Fruit fly (Drosophila melanogaster): ENCODE data around the gene MKP-4.

The MKP-4 gene

DNA sequence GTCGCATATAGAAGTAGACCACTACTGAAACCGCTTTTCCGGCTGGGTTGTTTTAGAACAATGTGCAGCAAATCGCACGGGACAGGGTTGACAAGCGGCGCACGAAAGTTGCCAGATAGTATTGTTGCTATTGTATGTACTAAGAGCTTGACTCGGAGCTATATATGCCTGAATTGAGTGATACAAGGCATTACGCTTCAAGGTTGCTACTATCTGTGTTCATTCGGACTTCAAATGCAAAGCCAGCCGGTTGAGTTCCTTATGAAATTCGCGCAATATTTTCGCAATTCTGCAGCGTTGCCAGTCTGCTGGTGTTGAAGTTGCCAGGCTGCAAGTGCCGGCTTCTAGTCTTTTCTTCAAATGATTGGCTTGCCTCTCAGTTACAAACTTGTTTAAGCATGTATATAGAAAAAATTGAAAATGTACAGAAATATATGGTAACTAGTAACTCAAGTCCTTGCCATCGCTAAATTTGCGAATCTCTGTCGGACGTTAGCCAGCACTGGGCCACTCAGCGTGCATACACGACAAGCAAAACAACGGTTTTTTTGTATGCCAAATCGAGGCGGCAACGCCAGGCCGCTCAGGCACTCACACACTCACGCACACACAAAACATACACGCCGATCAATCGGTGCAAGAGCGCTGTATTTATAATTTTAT, 29.0 kb downstream of the MKP-4 start, which contains the start of the genes Ranbp21 and Elys (continued):
- TF ChIP-seq CG34224 (GFP tag; IDR thresholded peaks at IDR 0.05; ENCODE audit: partially characterized antibody): no peak; the same call in 2 of the 3 replicates
- peak; percentile 93 for TF ChIP-seq CG10267 (tag; optimal IDR thresholded peaks at IDR 0.05)
- peak; percentile 40 for TF ChIP-seq CG9797 (GFP tag; optimal IDR thresholded peaks at IDR 0.05)
- 0 out of 3 replicates have a peak, but pooled peaks have one; percentile 46 for TF ChIP-seq vnd (GFP tag; IDR thresholded peaks at IDR 0.05; ENCODE audit: partially characterized antibody)
- TF ChIP-seq jumu (GFP tag; optimal IDR thresholded peaks at IDR 0.05): peak; percentile 78
- peak; percentile 77 for TF ChIP-seq slbo (GFP tag; IDR thresholded peaks at IDR 0.05)
- TF ChIP-seq CG5245 (GFP tag; optimal IDR thresholded peaks at IDR 0.05): peak; percentile 28
- TF ChIP-seq fd64A (GFP tag; optimal IDR thresholded peaks at IDR 0.05): no peak
- TF ChIP-seq CG9609 (GFP tag; optimal IDR thresholded peaks at IDR 0.05): peak; percentile 71
- TF ChIP-seq Six4 (GFP tag; optimal IDR thresholded peaks at IDR 0.05): peak; percentile 16
- TF ChIP-seq pita (GFP tag; optimal IDR thresholded peaks at IDR 0.05): no peak
- peak; percentile 61 for TF ChIP-seq Mes4 (GFP tag; optimal IDR thresholded peaks at IDR 0.05)
- TF ChIP-seq Dip3 (GFP tag; optimal IDR thresholded peaks at IDR 0.05): peak; percentile 73
- TF ChIP-seq Lim3 (GFP tag; IDR thresholded peaks at IDR 0.05): no peak
- peak; percentile 86 for TF ChIP-seq dm (GFP tag; optimal IDR thresholded peaks at IDR 0.05)
- TF ChIP-seq pan (optimal IDR thresholded peaks at IDR 0.05): no peak
- peak in 1 of 2 experiments; percentile 68 for TF ChIP-seq pan (GFP tag; optimal IDR thresholded peaks at IDR 0.05 in 1 of 2, IDR thresholded peaks at IDR 0.05 in 1 of 2)
- TF ChIP-seq CG1792 (GFP tag; optimal IDR thresholded peaks at IDR 0.05): peak; percentile 55
- no peak for TF ChIP-seq CG33213 (GFP tag; optimal IDR thresholded peaks at IDR 0.05)
- peak; percentile 32; the same call in 1 of the 2 replicates for TF ChIP-seq CG7372 (GFP tag; IDR thresholded peaks at IDR 0.05)
- peak; percentile 55 for TF ChIP-seq CoRest (tag; optimal IDR thresholded peaks at IDR 0.05)
- peak; percentile 42; the same call in 1 of the 3 replicates for TF ChIP-seq CG7357 (GFP tag; IDR thresholded peaks at IDR 0.05)
- TF ChIP-seq shn (GFP tag; optimal IDR thresholded peaks at IDR 0.05): peak; percentile 65
- TF ChIP-seq Ssrp (tag; optimal IDR thresholded peaks at IDR 0.05): peak; percentile 36
- no peak for TF ChIP-seq Dfd (GFP tag; optimal IDR thresholded peaks at IDR 0.05)
- peak; percentile 7 for TF ChIP-seq CG6654 (GFP tag; optimal IDR thresholded peaks at IDR 0.05)
- peak; percentile 33 for TF ChIP-seq tup (GFP tag; optimal IDR thresholded peaks at IDR 0.05)
- TF ChIP-seq Awh (GFP tag; IDR thresholded peaks at IDR 0.05): 0 out of 2 replicates have a peak, but pooled peaks have one; percentile 29
- peak; percentile 56; the same call in 1 of the 3 replicates for TF ChIP-seq ci (GFP tag; IDR thresholded peaks at IDR 0.05)
- TF ChIP-seq Abd-B (GFP tag; optimal IDR thresholded peaks at IDR 0.05): peak; percentile 37
- peak; percentile 50 for TF ChIP-seq CG12155 (GFP tag; optimal IDR thresholded peaks at IDR 0.05)
- TF ChIP-seq Camta (GFP tag; optimal IDR thresholded peaks at IDR 0.05): peak; percentile 23
- no peak for TF ChIP-seq Deaf1 (tag; optimal IDR thresholded peaks at IDR 0.05)
- TF ChIP-seq CG6689 (GFP tag; IDR thresholded peaks at IDR 0.05): peak; percentile 67
- TF ChIP-seq lilli (GFP tag; optimal IDR thresholded peaks at IDR 0.05): peak; percentile 69
- TF ChIP-seq CG2712 (tag; optimal IDR thresholded peaks at IDR 0.05): no peak
- TF ChIP-seq dmrt11E (tag; optimal IDR thresholded peaks at IDR 0.05): peak; percentile 45
- no peak for TF ChIP-seq trh (GFP tag; optimal IDR thresholded peaks at IDR 0.05)
- peak; percentile 50 for TF ChIP-seq CG12391 (tag; optimal IDR thresholded peaks at IDR 0.05)
- TF ChIP-seq dpn (GFP tag; optimal IDR thresholded peaks at IDR 0.05): peak; percentile 69 to 70
- TF ChIP-seq CG10366 (GFP tag; IDR thresholded peaks at IDR 0.05): peak; percentile 55
- TF ChIP-seq zfh1 (GFP tag; IDR thresholded peaks at IDR 0.05): peak; percentile 66; the same call in 2 of the 3 replicates
- TF ChIP-seq CG14441 (GFP tag; IDR thresholded peaks at IDR 0.05): peak; percentile 55; the same call in 1 of the 2 replicates
- peak; percentile 23 for TF ChIP-seq CG1233 (GFP tag; optimal IDR thresholded peaks at IDR 0.05)
- TF ChIP-seq chif (GFP tag; optimal IDR thresholded peaks at IDR 0.05): peak; percentile 52
- TF ChIP-seq Eip74EF (GFP tag; optimal IDR thresholded peaks at IDR 0.05): no peak
- TF ChIP-seq Ets97D (GFP tag; optimal IDR thresholded peaks at IDR 0.05): peak; percentile 62
- no peak for TF ChIP-seq unpg (GFP tag; optimal IDR thresholded peaks at IDR 0.05)
- TF ChIP-seq CG7745 (tag; optimal IDR thresholded peaks at IDR 0.05): no peak

All from whole organism, embryonic.